Worm (Caenorhabditis elegans) whole organism, young adult: ENCODE measurements around the gene ZK185.4.

ENCODE experiments used
- B0261.1 ChIP-seq: sonication (generic microtip); optimal IDR thresholded peaks from 2 replicates; lab custom pipeline; 2016; ENCODE audit warnings: mild to moderate bottlenecking, missing genetic modification characterization, moderate library complexity, missing compliant biosample characterization
- B0336.3 ChIP-seq: fragments of 200-800 bp; sonication (Bioruptor generic); IDR thresholded peaks from 2 replicates; pipeline ENCODE4 v1.3.6; 2022; ENCODE audit warnings: missing genetic modification characterization, missing compliant biosample characterization
- C06A6.2 ChIP-seq: fragments of 200-800 bp; sonication (Bioruptor generic); conservative IDR thresholded peaks from 2 replicates; pipeline ENCODE4 v1.3.6; 2022; ENCODE audit warnings: missing genetic modification characterization, missing compliant biosample characterization
- C17E4.6 ChIP-seq: fragments of 200-800 bp; sonication (Bioruptor generic); IDR thresholded peaks from 2 replicates; pipeline ENCODE4 v1.3.6; 2022; ENCODE audit warnings: missing genetic modification reagents, missing genetic modification characterization, missing compliant biosample characterization
- F22D6.2 ChIP-seq: sonication (generic microtip); optimal IDR thresholded peaks from 2 replicates; lab custom pipeline; 2016; ENCODE audit warnings: mild to moderate bottlenecking, missing genetic modification characterization, missing compliant biosample characterization
- F33H1.4 ChIP-seq: fragments of 200-800 bp; sonication (Bioruptor generic); IDR thresholded peaks from 2 replicates; pipeline ENCODE4 v1.3.6; 2022; ENCODE audit warnings: missing genetic modification reagents, missing genetic modification characterization, missing compliant biosample characterization
- F37B4.10 ChIP-seq: fragments of 200-800 bp; sonication (Bioruptor generic); IDR thresholded peaks from 2 replicates; pipeline ENCODE4 v1.3.6; 2022; ENCODE audit warnings: missing genetic modification characterization, missing compliant biosample characterization
- F55B11.4 ChIP-seq: sonication (generic microtip); optimal IDR thresholded peaks from 2 replicates; lab custom pipeline; 2016; ENCODE audit warnings: missing compliant biosample characterization, missing genetic modification characterization, borderline replicate concordance; ENCODE audit not compliant: insufficient read depth
- K11D2.4 ChIP-seq: fragments of 200-800 bp; sonication (Bioruptor generic); IDR thresholded peaks from 2 replicates; pipeline ENCODE4 v1.3.6; 2022; ENCODE audit warnings: missing genetic modification reagents, missing genetic modification characterization, missing compliant biosample characterization
- K12H6.12 ChIP-seq: fragments of 200-800 bp; sonication (Bioruptor generic); optimal IDR thresholded peaks from 2 replicates; lab custom pipeline; 2018; ENCODE audit warnings: mild to moderate bottlenecking, missing genetic modification characterization, missing compliant biosample characterization
- Y53G8AR.9 ChIP-seq: fragments of 200-800 bp; sonication (Bioruptor generic); conservative IDR thresholded peaks from 2 replicates; pipeline ENCODE4 v1.3.6; 2022; ENCODE audit warnings: missing genetic modification reagents, missing genetic modification characterization, missing compliant biosample characterization
- Y67H2A.10 ChIP-seq: fragments of 200-800 bp; sonication (Bioruptor generic); conservative IDR thresholded peaks from 2 replicates; pipeline ENCODE4 v1.3.6; 2022; ENCODE audit warnings: missing genetic modification reagents, missing genetic modification characterization, missing compliant biosample characterization
- Y79H2A.3 ChIP-seq: fragments of 200-800 bp; sonication (Bioruptor generic); conservative IDR thresholded peaks from 2 replicates; pipeline ENCODE4 v1.3.6; 2022; ENCODE audit warnings: missing genetic modification reagents, missing genetic modification characterization, missing compliant biosample characterization
- ama-1 ChIP-seq, 3 experiments: fragments of 150-350 bp in 1 of 3; sonication (generic microtip) in 2 of 3; optimal IDR thresholded peaks; 2 replicates each; lab custom pipeline; 2014 to 2018; ENCODE audit warnings: missing biosample characterization in 2 of 3, missing genetic modification characterization in 2 of 3, missing genetic modification reagents in 2 of 3
- aptf-2 ChIP-seq: fragments of 200-800 bp; sonication (Bioruptor generic); conservative IDR thresholded peaks from 2 replicates; pipeline ENCODE4 v1.3.6; 2022; ENCODE audit warnings: missing genetic modification reagents, missing genetic modification characterization, missing compliant biosample characterization
- atf-7 ChIP-seq: sonication (generic microtip); optimal IDR thresholded peaks from 2 replicates; lab custom pipeline; 2017; ENCODE audit warnings: mild to moderate bottlenecking, missing genetic modification characterization, missing compliant biosample characterization
- attf-6 ChIP-seq: fragments of 200-800 bp; sonication (Bioruptor generic); IDR thresholded peaks from 2 replicates; pipeline ENCODE4 v1.3.6; 2022; ENCODE audit warnings: missing genetic modification reagents, missing genetic modification characterization, missing compliant biosample characterization
- cebp-1 ChIP-seq, 2 experiments: fragments of 200-800 bp in 1 of 2; sonication (Bioruptor generic) in 1 of 2; sonication (generic microtip) in 1 of 2; IDR thresholded peaks in 1 of 2; optimal IDR thresholded peaks in 1 of 2; 2 replicates each; pipeline versions ENCODE4 v1.3.6 to Lab custom; 2017 to 2022; ENCODE audit warnings: missing compliant biosample characterization in 2 of 2, missing genetic modification characterization in 2 of 2, mild to moderate bottlenecking in 1 of 2, missing genetic modification reagents in 1 of 2, moderate library complexity in 1 of 2
- ceh-100 ChIP-seq: fragments of 200-800 bp; sonication (Bioruptor generic); IDR thresholded peaks from 2 replicates; pipeline ENCODE4 v1.3.6; 2022; ENCODE audit warnings: missing genetic modification reagents, missing genetic modification characterization, missing compliant biosample characterization
- ceh-27 ChIP-seq: fragments of 200-800 bp; sonication (Bioruptor generic); optimal IDR thresholded peaks from 2 replicates; lab custom pipeline; 2018; ENCODE audit warnings: mild to moderate bottlenecking, missing genetic modification characterization, moderate library complexity, missing compliant biosample characterization
- ceh-91 ChIP-seq: fragments of 200-800 bp; sonication (Bioruptor generic); IDR thresholded peaks from 2 replicates; pipeline ENCODE4 v1.3.6; 2022; ENCODE audit warnings: missing genetic modification reagents, missing genetic modification characterization, missing compliant biosample characterization
- chd-7 ChIP-seq: sonication (generic microtip); optimal IDR thresholded peaks from 2 replicates; lab custom pipeline; 2016; ENCODE audit warnings: mild to moderate bottlenecking, missing genetic modification characterization, moderate library complexity, missing compliant biosample characterization
- egl-44 ChIP-seq: fragments of 200-800 bp; sonication (Bioruptor generic); IDR thresholded peaks from 2 replicates; pipeline ENCODE4 v1.3.6; 2022; ENCODE audit warnings: missing genetic modification reagents, missing genetic modification characterization, missing compliant biosample characterization
- egrh-3 ChIP-seq: fragments of 200-800 bp; sonication (Bioruptor generic); IDR thresholded peaks from 2 replicates; pipeline ENCODE4 v1.3.6; 2022; ENCODE audit warnings: missing genetic modification reagents, missing genetic modification characterization, missing compliant biosample characterization
- ekl-4 ChIP-seq: fragments of 200-800 bp; sonication (Bioruptor generic); IDR thresholded peaks from 2 replicates; pipeline ENCODE4 v1.3.6; 2022; ENCODE audit warnings: missing genetic modification reagents, missing genetic modification characterization, missing compliant biosample characterization
- hlh-12 ChIP-seq: sonication (generic microtip); optimal IDR thresholded peaks from 2 replicates; lab custom pipeline; 2016; ENCODE audit warnings: missing genetic modification characterization, missing compliant biosample characterization
- hmg-20 ChIP-seq: fragments of 200-800 bp; sonication (Bioruptor generic); IDR thresholded peaks from 2 replicates; pipeline ENCODE4 v1.3.6; 2022; ENCODE audit warnings: missing genetic modification reagents, missing genetic modification characterization, missing compliant biosample characterization
- let-526 ChIP-seq: fragments of 200-800 bp; sonication (Bioruptor generic); IDR thresholded peaks from 2 replicates; pipeline ENCODE4 v1.3.6; 2022; ENCODE audit warnings: missing genetic modification reagents, missing genetic modification characterization, missing compliant biosample characterization
- let-607 ChIP-seq, 2 experiments: fragments of 200-800 bp in 1 of 2; sonication (Bioruptor generic) in 1 of 2; sonication (generic microtip) in 1 of 2; optimal IDR thresholded peaks; 2 replicates each; lab custom pipeline; 2016 to 2018; ENCODE audit warnings: mild to moderate bottlenecking in 2 of 2, missing compliant biosample characterization in 2 of 2, missing genetic modification characterization in 2 of 2, moderate library complexity in 2 of 2, missing genotype in 1 of 2
- lin-35 ChIP-seq, 3 experiments: fragments of 150-350 bp in 2 of 3; sonication (generic microtip) in 1 of 3; optimal IDR thresholded peaks; 2 replicates each; lab custom pipeline; 2014 to 2018; ENCODE audit warnings: missing biosample characterization in 3 of 3, missing genetic modification characterization in 3 of 3, missing genetic modification reagents in 3 of 3
- lin-54 ChIP-seq: fragments of 200-800 bp; sonication (Bioruptor generic); optimal IDR thresholded peaks from 2 replicates; lab custom pipeline; 2018; ENCODE audit warnings: mild to moderate bottlenecking, missing genetic modification characterization, missing compliant biosample characterization
- madf-6 ChIP-seq: fragments of 200-800 bp; sonication (Bioruptor generic); IDR thresholded peaks from 2 replicates; pipeline ENCODE4 v1.3.6; 2022; ENCODE audit warnings: missing genetic modification reagents, missing genetic modification characterization, missing compliant biosample characterization
- madf-8 ChIP-seq: fragments of 200-800 bp; sonication (Bioruptor generic); conservative IDR thresholded peaks from 2 replicates; pipeline ENCODE4 v1.3.6; 2022; ENCODE audit warnings: missing genetic modification reagents, missing genetic modification characterization, missing compliant biosample characterization
- mcd-1 ChIP-seq: fragments of 200-800 bp; sonication (Bioruptor generic); IDR thresholded peaks from 2 replicates; pipeline ENCODE4 v1.3.6; 2022; ENCODE audit warnings: missing genetic modification reagents, missing genetic modification characterization, missing compliant biosample characterization
- mel-28 ChIP-seq: sonication (generic microtip); optimal IDR thresholded peaks from 2 replicates; lab custom pipeline; 2016; ENCODE audit warnings: borderline replicate concordance, mild to moderate bottlenecking, missing genetic modification characterization, missing compliant biosample characterization
- mxl-1 ChIP-seq: sonication (generic microtip); optimal IDR thresholded peaks from 2 replicates; lab custom pipeline; 2016; ENCODE audit warnings: missing genetic modification characterization, missing compliant biosample characterization
- nfyb-1 ChIP-seq: fragments of 200-800 bp; sonication (Bioruptor generic); IDR thresholded peaks from 2 replicates; pipeline ENCODE4 v1.3.6; 2022; ENCODE audit warnings: missing genetic modification reagents, missing genetic modification characterization, missing compliant biosample characterization
- nhr-80 ChIP-seq: sonication (generic microtip); optimal IDR thresholded peaks from 2 replicates; lab custom pipeline; 2016; ENCODE audit warnings: missing genetic modification characterization, missing compliant biosample characterization
- nhr-90 ChIP-seq: sonication (generic microtip); optimal IDR thresholded peaks from 2 replicates; lab custom pipeline; 2016; ENCODE audit warnings: missing genotype, mild to moderate bottlenecking, missing genetic modification characterization, missing compliant biosample characterization
- pbrm-1 ChIP-seq: fragments of 200-800 bp; sonication (Bioruptor generic); IDR thresholded peaks from 2 replicates; pipeline ENCODE4 v1.3.6; 2022; ENCODE audit warnings: missing genetic modification reagents, missing genetic modification characterization, missing compliant biosample characterization
- repo-1 ChIP-seq: sonication (generic microtip); optimal IDR thresholded peaks from 2 replicates; lab custom pipeline; 2017; ENCODE audit warnings: mild to moderate bottlenecking, missing genetic modification characterization, missing compliant biosample characterization
- rpc-1 ChIP-seq, 2 experiments: fragments of 150-350 bp in 1 of 2; sonication (generic microtip) in 1 of 2; optimal IDR thresholded peaks; 2 replicates each; lab custom pipeline; 2014 to 2018; ENCODE audit warnings: missing biosample characterization in 1 of 2, missing genetic modification characterization in 1 of 2, missing genetic modification reagents in 1 of 2, missing genotype in 1 of 2
- sdz-38 ChIP-seq: sonication (generic microtip); optimal IDR thresholded peaks from 2 replicates; lab custom pipeline; 2016; ENCODE audit warnings: missing genotype, missing genetic modification characterization, missing compliant biosample characterization
- snpc-1.3 ChIP-seq: sonication (generic microtip); optimal IDR thresholded peaks from 2 replicates; lab custom pipeline; 2017; ENCODE audit warnings: missing genetic modification characterization, mild to moderate bottlenecking, missing compliant biosample characterization, antibody characterized with exemption, moderate library complexity, missing genotype, missing genetic modification reagents; ENCODE audit not compliant: insufficient read depth
- somi-1 ChIP-seq: fragments of 200-800 bp; sonication (Bioruptor generic); optimal IDR thresholded peaks from 2 replicates; lab custom pipeline; 2018; ENCODE audit warnings: mild to moderate bottlenecking, missing genetic modification characterization, missing compliant biosample characterization
- tlf-1 ChIP-seq: fragments of 200-800 bp; sonication (Bioruptor generic); optimal IDR thresholded peaks from 2 replicates; lab custom pipeline; 2018; ENCODE audit warnings: mild to moderate bottlenecking, missing genetic modification characterization, missing compliant biosample characterization

The ZK185.4 gene

DNA sequence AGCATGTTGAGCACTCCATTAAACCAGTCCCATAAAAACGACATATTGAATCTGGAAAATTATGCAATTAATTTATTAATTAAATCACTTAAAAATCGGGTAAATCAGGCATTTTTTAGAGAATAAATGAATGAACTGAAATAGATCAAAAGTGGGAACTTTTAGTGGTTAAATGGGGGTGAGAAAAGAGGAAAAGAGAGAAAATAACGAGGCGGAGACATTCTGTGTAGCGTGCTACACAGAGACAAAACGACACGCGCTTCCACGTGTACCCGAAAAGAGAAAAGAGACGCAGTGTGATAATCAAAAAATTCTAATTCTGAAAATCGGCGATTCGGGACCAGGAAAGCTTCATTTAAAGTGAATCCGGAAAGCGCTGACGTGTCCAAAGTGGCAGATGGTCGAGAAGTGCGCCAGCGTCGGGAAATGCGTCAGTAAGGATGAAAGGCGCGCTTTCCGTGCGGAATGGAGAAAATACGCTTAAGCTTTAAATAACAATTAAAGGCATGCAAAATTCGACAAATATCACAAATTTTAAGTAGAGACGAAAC lies 19.6 kb downstream of the ZK185.4 start, which contains the start of gene sar-1 (continued):
- peak; percentile 62; the same call in 1 of the 2 replicates for TF ChIP-seq attf-6 (GFP tag; lab: Robert Waterston, UW)
- peak; percentile 55; the same call in 1 of the 2 replicates for TF ChIP-seq egl-44
- TF ChIP-seq F37B4.10 (GFP tag; lab: Robert Waterston, UW) = no peak
- peak; percentile 65 for TF ChIP-seq nhr-80
- 0 out of 2 replicates have a peak, but pooled peaks have one; percentile 34 for TF ChIP-seq C06A6.2 (GFP tag; lab: Robert Waterston, UW)
- no peak for TF ChIP-seq somi-1 (GFP tag; lab: Kevin White, UChicago)
- TF ChIP-seq B0336.3 (GFP tag; lab: Robert Waterston, UW) = peak; percentile 74
- TF ChIP-seq rpc-1 (optimal IDR thresholded peaks at IDR 0.05; lab: Kevin White, UChicago) = no peak
- no peak for TF ChIP-seq rpc-1 (tag; optimal IDR thresholded peaks at IDR 0.05; lab: Kevin White, UChicago)
- peak; percentile 21 for TF ChIP-seq atf-7 (tag; lab: Kevin White, UChicago)
- peak; percentile 68 for TF ChIP-seq ekl-4 (GFP tag; lab: Robert Waterston, UW)
- TF ChIP-seq let-526 (GFP tag; lab: Robert Waterston, UW) = 0 out of 2 replicates have a peak, but pooled peaks have one; percentile 7
- 0 out of 2 replicates have a peak, but pooled peaks have one; percentile 43 for TF ChIP-seq ceh-91 (GFP tag; lab: Robert Waterston, UW)
- TF ChIP-seq sdz-38 (tag; lab: Kevin White, UChicago) = no peak
- TF ChIP-seq pbrm-1 = peak; percentile 79
- TF ChIP-seq aptf-2 (GFP tag; lab: Robert Waterston, UW) = no peak
- TF ChIP-seq C17E4.6 (GFP tag; lab: Robert Waterston, UW) = peak; percentile 33; the same call in 1 of the 2 replicates
- no peak for TF ChIP-seq egrh-3 (GFP tag; lab: Robert Waterston, UW)
- peak; percentile 65 for TF ChIP-seq nfyb-1 (GFP tag; lab: Robert Waterston, UW)
- TF ChIP-seq tlf-1 (GFP tag; lab: Kevin White, UChicago) = peak; percentile 81
- TF ChIP-seq Y53G8AR.9 (GFP tag; lab: Robert Waterston, UW) = peak; percentile 80; the same call in 1 of the 2 replicates
- TF ChIP-seq Y67H2A.10 (GFP tag; lab: Robert Waterston, UW) = no peak
- no peak for TF ChIP-seq cebp-1 (GFP tag; IDR thresholded peaks at IDR 0.05; lab: Robert Waterston, UW)
- peak; percentile 71 for TF ChIP-seq cebp-1 (tag; optimal IDR thresholded peaks at IDR 0.05; lab: Kevin White, UChicago)
- TF ChIP-seq ceh-100 (GFP tag; lab: Robert Waterston, UW) = peak; percentile 56; the same call in 1 of the 2 replicates
- peak; percentile 72 for TF ChIP-seq F33H1.4 (GFP tag; lab: Robert Waterston, UW)
- TF ChIP-seq hmg-20 = peak; percentile 67
- TF ChIP-seq madf-6 (GFP tag; lab: Robert Waterston, UW) = peak; percentile 75
- no peak for TF ChIP-seq nhr-90 (tag; lab: Kevin White, UChicago)
- TF ChIP-seq let-607 (tag; optimal IDR thresholded peaks at IDR 0.05; lab: Kevin White, UChicago) = peak; percentile 98
- no peak for TF ChIP-seq F55B11.4 (tag; lab: Kevin White, UChicago)
- TF ChIP-seq F22D6.2 (tag; lab: Kevin White, UChicago) = peak; percentile 32
- TF ChIP-seq lin-54 = peak; percentile 79
- TF ChIP-seq Y79H2A.3 (GFP tag; lab: Robert Waterston, UW) = no peak
- TF ChIP-seq ama-1 (optimal IDR thresholded peaks at IDR 0.05; lab: Kevin White, UChicago) = no peak
- no peak for TF ChIP-seq ama-1 (GFP tag; optimal IDR thresholded peaks at IDR 0.05; lab: Kevin White, UChicago)
- peak; percentile 39 for TF ChIP-seq repo-1
- no peak for TF ChIP-seq hlh-12 (tag; lab: Kevin White, UChicago)
- peak; percentile 82 for TF ChIP-seq K11D2.4 (GFP tag; lab: Robert Waterston, UW)
- no peak for TF ChIP-seq mxl-1 (tag; lab: Kevin White, UChicago)
- no peak for TF ChIP-seq snpc-1.3 (tag; lab: Kevin White, UChicago)
- TF ChIP-seq madf-8 (GFP tag; lab: Robert Waterston, UW) = peak; percentile 63
- TF ChIP-seq chd-7 (tag; lab: Kevin White, UChicago) = peak; percentile 68
- TF ChIP-seq K12H6.12 = peak; percentile 57
- peak in 2 of 3 experiments; percentile 43 to 76 for TF ChIP-seq lin-35 (GFP tag; optimal IDR thresholded peaks at IDR 0.05; lab: Kevin White, UChicago)
- no peak for TF ChIP-seq B0261.1 (tag; lab: Kevin White, UChicago)
- TF ChIP-seq mcd-1 = peak; percentile 88
- TF ChIP-seq mel-28 (tag; lab: Kevin White, UChicago) = no peak
- peak; percentile 16 for TF ChIP-seq ceh-27 (GFP tag; lab: Kevin White, UChicago)
